Fruit fly (Drosophila melanogaster): Measurements from ENCODE around the gene vanin-like.

vanin-like gene

dm6 chrX:6202509-6202979, at the start of gene vanin-like:
Gene vanin-like, minus strand, starts transcription at chrX:6202559.
- TF ChIP-seq D1 (tag; optimal IDR thresholded peaks at IDR 0.05) (no peak), CG8301 (tag; optimal IDR thresholded peaks at IDR 0.05) (no peak), gl (tag; optimal IDR thresholded peaks at IDR 0.05) (no peak), EcR (GFP tag; optimal IDR thresholded peaks at IDR 0.05) (no peak), CG8159 (tag; optimal IDR thresholded peaks at IDR 0.05) (no peak), CG34367 (tag; optimal IDR thresholded peaks at IDR 0.05) (no peak), rn (GFP tag; IDR thresholded peaks at IDR 0.05) (no peak), CG12605 (GFP tag; IDR thresholded peaks at IDR 0.05) (no peak), Snoo (tag; optimal IDR thresholded peaks at IDR 0.05) (no peak), CG15710 (tag; optimal IDR thresholded peaks at IDR 0.05) (no peak), Ets98B (GFP tag; IDR thresholded peaks at IDR 0.05) (no peak), CG9948 (tag; optimal IDR thresholded peaks at IDR 0.05) (no peak), Pif1B (GFP tag; optimal IDR thresholded peaks at IDR 0.05) (no peak), CG32121 (GFP tag; IDR thresholded peaks at IDR 0.05) (no peak), fd96Ca (GFP tag; IDR thresholded peaks at IDR 0.05) (no peak), CG13204 (GFP tag; optimal IDR thresholded peaks at IDR 0.05) (no peak), CG14655 (GFP tag; optimal IDR thresholded peaks at IDR 0.05) (no peak), CG17806 (tag; optimal IDR thresholded peaks at IDR 0.05) (no peak), CG4496 (GFP tag; IDR thresholded peaks at IDR 0.05) (no peak), Pif1A (GFP tag; optimal IDR thresholded peaks at IDR 0.05) (no peak)

DNA sequence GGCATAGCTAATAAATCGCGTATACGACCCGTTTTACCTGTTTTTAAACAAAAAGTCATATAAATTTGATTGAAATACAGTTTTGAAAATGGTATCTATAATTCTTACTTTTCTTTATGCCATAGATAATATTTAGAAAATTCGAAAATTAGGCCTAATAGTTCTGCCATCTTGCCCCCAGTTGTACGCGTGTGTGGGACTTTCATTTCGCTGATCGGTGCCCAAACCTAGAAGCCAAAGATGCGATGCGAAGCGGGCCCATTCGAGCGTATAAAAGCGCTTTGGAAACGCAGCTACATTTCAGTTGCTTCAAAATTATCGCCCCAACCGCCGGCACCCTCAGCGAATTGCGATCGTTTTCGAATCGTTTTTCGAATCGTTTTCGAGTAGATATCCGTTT, 34.7 kb upstream of the vanin-like start, which contains the start of gene CG14445:
CG14445 (plus strand) TSS at position 301 of the 400 bp plus-strand sequence.
- TF ChIP-seq rn (GFP tag; IDR thresholded peaks at IDR 0.05) = no peak
- no peak for TF ChIP-seq CG13204 (GFP tag; optimal IDR thresholded peaks at IDR 0.05)
- no peak for TF ChIP-seq fd96Ca (GFP tag; IDR thresholded peaks at IDR 0.05)
- no peak for TF ChIP-seq Snoo (tag; optimal IDR thresholded peaks at IDR 0.05)
- no peak for TF ChIP-seq CG34367 (tag; optimal IDR thresholded peaks at IDR 0.05)
- TF ChIP-seq CG8159 (tag; optimal IDR thresholded peaks at IDR 0.05) = no peak
- TF ChIP-seq CG15710 (tag; optimal IDR thresholded peaks at IDR 0.05) = no peak
- no peak for TF ChIP-seq Pif1A (GFP tag; optimal IDR thresholded peaks at IDR 0.05)
- TF ChIP-seq D1 (tag; optimal IDR thresholded peaks at IDR 0.05) = no peak
- no peak for TF ChIP-seq CG4496 (GFP tag; IDR thresholded peaks at IDR 0.05)
- no peak for TF ChIP-seq CG17806 (tag; optimal IDR thresholded peaks at IDR 0.05)
- no peak for TF ChIP-seq Pif1B (GFP tag; optimal IDR thresholded peaks at IDR 0.05)
- no peak for TF ChIP-seq CG10348 (GFP tag; IDR thresholded peaks at IDR 0.05)
- TF ChIP-seq EcR (GFP tag; optimal IDR thresholded peaks at IDR 0.05) = no peak
- no peak for TF ChIP-seq gl (tag; optimal IDR thresholded peaks at IDR 0.05)
- no peak for TF ChIP-seq CG8301 (tag; optimal IDR thresholded peaks at IDR 0.05)
- TF ChIP-seq CG32121 (GFP tag; IDR thresholded peaks at IDR 0.05) = no peak

dm6 chrX:6231764-6232163, 29.4 kb upstream of the vanin-like start:
- TF ChIP-seq CG14655 (GFP tag; optimal IDR thresholded peaks at IDR 0.05) (no peak), CG8301 (tag; optimal IDR thresholded peaks at IDR 0.05) (no peak), CG17806 (tag; optimal IDR thresholded peaks at IDR 0.05) (no peak), D1 (tag; optimal IDR thresholded peaks at IDR 0.05) (no peak), Ets98B (GFP tag; IDR thresholded peaks at IDR 0.05) (no peak), CG15710 (tag; optimal IDR thresholded peaks at IDR 0.05) (no peak), CG34367 (tag; optimal IDR thresholded peaks at IDR 0.05) (no peak), CG8159 (tag; optimal IDR thresholded peaks at IDR 0.05) (no peak), Pif1B (GFP tag; optimal IDR thresholded peaks at IDR 0.05) (no peak), CG13204 (GFP tag; optimal IDR thresholded peaks at IDR 0.05) (no peak), EcR (GFP tag; optimal IDR thresholded peaks at IDR 0.05) (no peak), fd96Ca (GFP tag; IDR thresholded peaks at IDR 0.05) (no peak)

- no peak for TF ChIP-seq CG15710 (tag; optimal IDR thresholded peaks at IDR 0.05)
Measured at dm6 chrX:6225472-6226049, 23.2 kb upstream of the vanin-like start, which contains the start of gene dtn. Gene dtn, plus strand, starts transcription at chrX:6225647.

- TF ChIP-seq CG13204 (GFP tag; optimal IDR thresholded peaks at IDR 0.05) = no peak
- TF ChIP-seq Pif1A (GFP tag; optimal IDR thresholded peaks at IDR 0.05) = peak; percentile 84
- peak; percentile 76 for TF ChIP-seq CG12605 (GFP tag; IDR thresholded peaks at IDR 0.05)
- peak; percentile 80 for TF ChIP-seq CG10348 (GFP tag; IDR thresholded peaks at IDR 0.05)
- TF ChIP-seq EcR (GFP tag; optimal IDR thresholded peaks at IDR 0.05) = peak; percentile 94
- TF ChIP-seq Ets98B (GFP tag; IDR thresholded peaks at IDR 0.05) = peak; percentile 91
- peak; percentile 75 for TF ChIP-seq CG34367 (tag; optimal IDR thresholded peaks at IDR 0.05)
- TF ChIP-seq fd96Ca (GFP tag; IDR thresholded peaks at IDR 0.05) = peak; percentile 96
- TF ChIP-seq CG15710 (tag; optimal IDR thresholded peaks at IDR 0.05) = peak; percentile 86
- TF ChIP-seq CG9948 (tag; optimal IDR thresholded peaks at IDR 0.05) = peak; percentile 82
- TF ChIP-seq CG8159 (tag; optimal IDR thresholded peaks at IDR 0.05) = peak; percentile 81
- peak; percentile 95 for TF ChIP-seq CG32121 (GFP tag; IDR thresholded peaks at IDR 0.05)
- peak; percentile 87 for TF ChIP-seq CG14655 (GFP tag; optimal IDR thresholded peaks at IDR 0.05)
- peak; percentile 82 for TF ChIP-seq CG8301 (tag; optimal IDR thresholded peaks at IDR 0.05)
- peak; percentile 87 for TF ChIP-seq Pif1B (GFP tag; optimal IDR thresholded peaks at IDR 0.05)
- peak; percentile 66 for TF ChIP-seq CG17806 (tag; optimal IDR thresholded peaks at IDR 0.05)
- TF ChIP-seq D1 (tag; optimal IDR thresholded peaks at IDR 0.05) = no peak
- TF ChIP-seq CG4496 (GFP tag; IDR thresholded peaks at IDR 0.05) = peak; percentile 94
- TF ChIP-seq Snoo (tag; optimal IDR thresholded peaks at IDR 0.05) = peak; percentile 85
- TF ChIP-seq rn (GFP tag; IDR thresholded peaks at IDR 0.05) = peak; percentile 78
- peak; percentile 66 for TF ChIP-seq gl (tag; optimal IDR thresholded peaks at IDR 0.05)
Measured at dm6 chrX:6224225-6225190, 22.1 kb upstream of the vanin-like start, which contains the start of gene sqh. Gene sqh, minus strand, starts transcription at chrX:6225140.
